Worm (Caenorhabditis elegans) whole organism, L4 larva: ENCODE measurements around the gene C26E1.2.

Source experiments
- F49E8.2 ChIP-seq: sonication (generic microtip); optimal IDR thresholded peaks from 2 replicates; lab custom pipeline; 2016; ENCODE audit warnings: missing compliant biosample characterization, mild to moderate bottlenecking, missing genetic modification characterization, borderline replicate concordance
- R02D3.7 ChIP-seq: fragments of 150-350 bp; sonication (generic microtip); optimal IDR thresholded peaks from 3 replicates; lab custom pipeline; 2014; ENCODE audit warnings: missing biosample characterization, missing genetic modification characterization
- aha-1 ChIP-seq: fragments of 150-350 bp; peaks from one replicate; lab custom pipeline; 2014; ENCODE audit warnings: missing biosample characterization, missing genetic modification characterization
- ama-1 ChIP-seq: fragments of 150-350 bp; optimal IDR thresholded peaks from 2 replicates; lab custom pipeline; 2014; ENCODE audit warnings: inconsistent platforms, mixed read lengths
- ceh-28 ChIP-seq: fragments of 150-350 bp; optimal IDR thresholded peaks from 2 replicates; lab custom pipeline; 2014; ENCODE audit warnings: missing biosample characterization, missing genetic modification reagents, missing genetic modification characterization
- ceh-62 ChIP-seq: sonication (generic microtip); optimal IDR thresholded peaks from 2 replicates; lab custom pipeline; 2017; ENCODE audit warnings: missing biosample characterization, missing genetic modification characterization
- daf-16 ChIP-seq, 3 experiments: sonication (generic microtip); optimal IDR thresholded peaks; 2 replicates each; lab custom pipeline; 2016 to 2017; ENCODE audit warnings: missing genetic modification characterization in 3 of 3, missing genetic modification reagents in 3 of 3, mild to moderate bottlenecking in 2 of 3, missing compliant biosample characterization in 2 of 3, missing biosample characterization in 1 of 3, moderate library complexity in 1 of 3
- egl-43 ChIP-seq: fragments of 200-800 bp; sonication (Bioruptor generic); IDR thresholded peaks from 2 replicates; pipeline ENCODE4 v1.3.6; 2022; ENCODE audit warnings: missing genetic modification reagents, missing genetic modification characterization, missing compliant biosample characterization
- fos-1 ChIP-seq: fragments of 150-350 bp; optimal IDR thresholded peaks from 2 replicates; lab custom pipeline; 2014; ENCODE audit warnings: missing biosample characterization, missing genetic modification characterization
- hlh-11 ChIP-seq: fragments of 200-800 bp; sonication (Bioruptor generic); optimal IDR thresholded peaks from 2 replicates; lab custom pipeline; 2018; ENCODE audit warnings: mild to moderate bottlenecking, missing genetic modification characterization, missing compliant biosample characterization
- hmg-1.1 ChIP-seq: fragments of 200-800 bp; sonication (Bioruptor generic); IDR thresholded peaks from 2 replicates; pipeline ENCODE4 v1.3.6; 2022; ENCODE audit warnings: missing genetic modification reagents, missing genetic modification characterization, missing compliant biosample characterization
- lim-7 ChIP-seq: fragments of 200-800 bp; sonication (Bioruptor generic); IDR thresholded peaks from 2 replicates; pipeline ENCODE4 v1.3.6; 2022; ENCODE audit warnings: missing genetic modification characterization, missing compliant biosample characterization
- lir-3 ChIP-seq: sonication (generic microtip); optimal IDR thresholded peaks from 2 replicates; lab custom pipeline; 2016; ENCODE audit warnings: mild to moderate bottlenecking, missing genetic modification characterization, missing compliant biosample characterization
- madf-9 ChIP-seq: fragments of 200-800 bp; sonication (Bioruptor generic); conservative IDR thresholded peaks from 2 replicates; pipeline ENCODE4 v1.3.6; 2022; ENCODE audit warnings: missing genetic modification reagents, missing genetic modification characterization, missing compliant biosample characterization
- mdt-29 ChIP-seq: fragments of 200-800 bp; sonication (Bioruptor generic); IDR thresholded peaks from 2 replicates; pipeline ENCODE4 v1.3.6; 2022; ENCODE audit warnings: missing genetic modification reagents, missing genetic modification characterization, missing compliant biosample characterization
- mep-1 ChIP-seq: fragments of 150-350 bp; sonication (generic microtip); optimal IDR thresholded peaks from 3 replicates; lab custom pipeline; 2014; ENCODE audit warnings: missing biosample characterization, missing genetic modification characterization
- mxl-3 ChIP-seq: fragments of 200-800 bp; sonication (Bioruptor generic); optimal IDR thresholded peaks from 2 replicates; lab custom pipeline; 2018; ENCODE audit warnings: mild to moderate bottlenecking, missing genetic modification characterization, missing compliant biosample characterization
- nhr-11 ChIP-seq: fragments of 150-350 bp; optimal IDR thresholded peaks from 2 replicates; lab custom pipeline; 2014; ENCODE audit warnings: missing biosample characterization, missing genetic modification characterization
- nhr-25 ChIP-seq: sonication (generic microtip); optimal IDR thresholded peaks from 2 replicates; lab custom pipeline; 2017; ENCODE audit warnings: missing genetic modification characterization, mild to moderate bottlenecking, missing compliant biosample characterization, antibody characterized with exemption, moderate library complexity, borderline replicate concordance; ENCODE audit not compliant: insufficient read depth
- nhr-28 ChIP-seq: fragments of 150-350 bp; optimal IDR thresholded peaks from 2 replicates; lab custom pipeline; 2014; ENCODE audit warnings: missing biosample characterization, missing genetic modification characterization
- nhr-77 ChIP-seq: fragments of 150-350 bp; optimal IDR thresholded peaks from 2 replicates; lab custom pipeline; 2014; ENCODE audit warnings: missing biosample characterization, missing genetic modification characterization
- pha-4 ChIP-seq, 2 experiments: fragments of 150-350 bp in 1 of 2; fragments of 200-800 bp in 1 of 2; sonication (Bioruptor generic) in 1 of 2; IDR thresholded peaks in 1 of 2; optimal IDR thresholded peaks in 1 of 2; 2 replicates each; pipeline versions ENCODE4 v1.3.6 to Lab custom; 2014 to 2022; ENCODE audit warnings: missing genetic modification characterization in 2 of 2, missing genetic modification reagents in 2 of 2, missing biosample characterization in 1 of 2, missing compliant biosample characterization in 1 of 2
- pqm-1 ChIP-seq: sonication (generic microtip); optimal IDR thresholded peaks from 2 replicates; lab custom pipeline; 2017; ENCODE audit warnings: missing biosample characterization, missing genetic modification characterization
- rbr-2 ChIP-seq: sonication (generic microtip); optimal IDR thresholded peaks from 2 replicates; lab custom pipeline; 2016; ENCODE audit warnings: missing genotype, missing genetic modification characterization, missing compliant biosample characterization
- tra-1 ChIP-seq: fragments of 200-800 bp; sonication (Bioruptor generic); IDR thresholded peaks from 2 replicates; pipeline ENCODE4 v1.3.6; 2022; ENCODE audit warnings: missing genetic modification reagents, missing genetic modification characterization, missing compliant biosample characterization
- unc-130 ChIP-seq: sonication (generic microtip); optimal IDR thresholded peaks from 2 replicates; lab custom pipeline; 2016; ENCODE audit warnings: missing genetic modification reagents, missing genetic modification characterization, missing compliant biosample characterization
- unc-62 ChIP-seq, 3 experiments: fragments of 150-350 bp in 1 of 3; sonication (generic microtip); optimal IDR thresholded peaks in 2 of 3; peaks in 1 of 3; 1 replicate in 1 of 3; 2 replicates in 2 of 3; lab custom pipeline; 2014 to 2017; ENCODE audit warnings: missing biosample characterization in 3 of 3, missing genetic modification characterization in 3 of 3, missing genetic modification reagents in 3 of 3, missing genotype in 1 of 3
- zag-1 ChIP-seq: fragments of 150-350 bp; optimal IDR thresholded peaks from 2 replicates; lab custom pipeline; 2014; ENCODE audit warnings: missing biosample characterization, missing genetic modification characterization
- zfp-2 ChIP-seq: sonication (generic microtip); optimal IDR thresholded peaks from 2 replicates; lab custom pipeline; 2016; ENCODE audit warnings: mild to moderate bottlenecking, missing genetic modification characterization, missing compliant biosample characterization

C26E1.2 gene

DNA sequence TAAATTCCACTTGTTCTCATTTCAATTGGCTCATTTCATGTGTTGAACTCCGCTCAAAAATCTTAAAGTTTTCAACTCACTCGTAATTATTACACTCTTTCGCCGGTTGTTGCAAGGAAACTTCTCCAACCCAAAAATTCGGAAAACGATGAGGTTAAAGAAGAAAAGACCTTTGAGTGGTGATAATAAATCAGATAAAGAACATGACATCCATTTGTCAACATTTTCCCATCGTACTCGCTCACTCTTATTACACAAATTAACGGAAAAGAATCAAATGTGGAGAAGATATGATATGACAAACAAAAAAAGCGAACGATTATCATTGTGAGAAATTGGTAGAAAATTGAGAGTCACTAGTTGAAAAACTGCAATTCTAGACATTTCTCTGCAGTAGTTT lies 19.7 kb upstream of the C26E1.2 start:
- TF ChIP-seq pqm-1 (no peak), nhr-28 (tag; lab: Kevin White, UChicago) (peak; percentile 33), nhr-11 (tag; lab: Kevin White, UChicago) (peak; percentile 27)

DNA sequence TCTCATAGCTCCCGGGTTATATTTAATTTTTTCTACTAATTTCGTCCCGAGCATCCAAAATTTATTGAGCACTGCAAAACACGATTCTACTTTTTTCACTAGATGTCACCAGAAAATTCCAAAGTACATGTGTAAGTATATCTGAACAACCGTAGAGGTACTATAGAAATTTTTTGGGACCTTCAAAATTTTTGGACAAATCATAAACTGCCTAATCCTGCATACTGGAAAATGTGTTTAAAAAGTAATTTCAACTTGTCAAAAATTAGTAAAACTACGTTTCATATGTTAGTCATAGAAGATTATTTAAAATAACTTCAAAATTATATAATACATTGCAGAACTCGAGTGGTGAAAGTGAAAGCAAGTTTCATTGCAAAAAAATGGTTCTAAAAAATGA lies 18.4 kb upstream of the C26E1.2 start:
- peak; percentile 91 for TF ChIP-seq aha-1 (tag; lab: Kevin White, UChicago)
- no peak for TF ChIP-seq tra-1
- TF ChIP-seq, all 104 proteins: peak for 1

DNA sequence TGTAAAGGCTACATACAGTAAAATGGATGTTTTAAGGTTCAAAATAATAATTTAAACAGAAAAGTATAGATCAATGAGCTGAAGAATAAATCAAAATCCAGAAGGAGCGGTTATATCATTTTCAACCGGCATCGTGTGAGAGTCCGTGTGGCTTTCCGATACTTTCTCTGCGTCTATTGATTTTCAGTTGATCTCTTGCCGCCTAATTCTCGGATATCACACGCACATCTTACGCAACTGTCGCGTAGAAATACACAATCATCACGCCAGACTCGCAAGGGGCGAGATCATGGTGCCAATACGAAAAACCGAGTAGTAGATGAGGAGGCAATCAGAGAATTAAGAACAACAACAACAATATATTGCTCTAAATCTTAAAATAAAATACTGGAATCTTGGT lies 16.1 kb upstream of the C26E1.2 start:
- TF ChIP-seq unc-130 (GFP tag; lab: Kevin White, UChicago) (no peak), daf-16 (GFP tag; optimal IDR thresholded peaks at IDR 0.05; lab: Kevin White, UChicago) (peak in 1 of 2 experiments; percentile 36), daf-16 (tag; optimal IDR thresholded peaks at IDR 0.05; lab: Kevin White, UChicago) (no peak), zfp-2 (tag; lab: Kevin White, UChicago) (no peak)

DNA sequence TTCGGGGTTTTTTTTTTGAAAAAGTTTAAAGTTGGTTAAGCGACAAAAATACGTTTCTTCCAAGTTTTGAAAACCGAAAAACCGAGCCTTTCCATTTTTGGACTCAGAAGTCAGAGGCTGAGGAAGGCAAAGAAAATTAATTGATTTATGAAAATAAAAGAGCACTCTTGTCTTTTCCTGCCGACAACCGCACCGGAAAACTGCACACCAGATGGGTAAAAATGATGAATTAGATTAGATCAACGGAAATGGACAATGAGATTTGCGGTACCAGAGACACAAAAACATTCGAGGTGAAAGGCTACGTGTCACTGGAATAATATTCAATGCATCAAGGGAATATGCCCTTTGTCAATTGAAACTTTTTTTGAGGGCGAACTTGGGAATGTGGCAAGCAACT lies 10.4 kb upstream of the C26E1.2 start:
- TF ChIP-seq R02D3.7 (tag; lab: Kevin White, UChicago) (no peak), hlh-11 (tag; lab: Kevin White, UChicago) (no peak), ama-1 (no peak), lim-7 (GFP tag; lab: Robert Waterston, UW) (no peak), ceh-62 (tag; lab: Kevin White, UChicago) (no peak), rbr-2 (tag; lab: Kevin White, UChicago) (no peak)
- TF ChIP-seq, all 104 proteins: peak for 0

DNA sequence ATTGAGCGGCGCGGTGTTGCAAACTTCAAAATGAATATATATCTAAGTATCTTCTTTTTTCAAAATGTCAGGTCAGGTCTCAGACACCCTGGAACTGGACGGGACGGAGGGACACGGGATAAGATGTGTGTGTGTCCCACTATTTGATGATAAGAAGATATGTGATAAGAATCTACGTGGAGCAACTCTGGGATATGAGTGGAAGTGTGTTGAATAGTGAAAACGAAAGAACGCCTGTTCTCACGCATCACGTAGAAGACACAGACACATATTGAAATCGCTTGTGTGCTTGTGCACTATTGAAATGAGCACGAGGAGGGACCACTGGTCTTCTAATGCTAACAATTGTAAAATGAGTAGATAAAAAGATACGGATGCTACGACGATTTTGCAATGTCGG lies 9.1 kb upstream of the C26E1.2 start, which contains the start of gene uig-1:
Gene uig-1 (minus strand): TSS at position 120 of the 400 bp plus-strand sequence.
- TF ChIP-seq egl-43 (GFP tag; lab: Robert Waterston, UW), result no peak
- peak in 1 of 2 experiments; percentile 63 for TF ChIP-seq unc-62 (GFP tag; optimal IDR thresholded peaks at IDR 0.05 in 1 of 2; lab: Kevin White, UChicago)
- TF ChIP-seq unc-62 (tag; optimal IDR thresholded peaks at IDR 0.05; lab: Kevin White, UChicago), result no peak
- no peak for TF ChIP-seq mep-1 (tag; lab: Kevin White, UChicago)
- no peak for TF ChIP-seq pha-4 (GFP tag; IDR thresholded peaks at IDR 0.05; lab: Robert Waterston, UW)
- TF ChIP-seq pha-4 (tag; optimal IDR thresholded peaks at IDR 0.05; lab: Kevin White, UChicago), result no peak
- TF ChIP-seq mxl-3, result no peak
- TF ChIP-seq F49E8.2 (tag; lab: Kevin White, UChicago), result no peak

DNA sequence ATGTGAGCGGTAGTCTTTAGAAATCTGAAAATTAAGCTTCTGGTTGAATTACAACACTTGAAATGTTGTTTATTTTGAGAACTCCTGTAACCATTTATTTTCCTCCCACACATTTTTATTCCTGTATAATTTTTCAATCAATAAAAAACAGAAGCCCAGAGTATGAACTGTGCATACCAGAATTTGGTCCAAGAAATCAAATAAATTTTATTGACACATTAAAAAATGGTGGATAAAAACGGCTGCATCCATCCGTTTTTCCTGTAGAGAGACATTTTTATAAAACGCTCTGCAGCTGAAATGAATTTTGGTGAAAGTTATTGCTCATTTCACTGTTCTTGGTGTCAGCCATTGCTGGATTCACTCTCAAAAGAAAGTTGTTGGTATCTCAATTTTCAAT lies 7.7 kb upstream of the C26E1.2 start, which contains the start of gene C26E1.1:
Gene C26E1.1 (plus strand): TSS at position 301 of the 400 bp plus-strand sequence.
- no peak for TF ChIP-seq mdt-29 (GFP tag; lab: Robert Waterston, UW)
- no peak for TF ChIP-seq ceh-28
- TF ChIP-seq tra-1, result no peak
- TF ChIP-seq, all 104 proteins: peak for 0

DNA sequence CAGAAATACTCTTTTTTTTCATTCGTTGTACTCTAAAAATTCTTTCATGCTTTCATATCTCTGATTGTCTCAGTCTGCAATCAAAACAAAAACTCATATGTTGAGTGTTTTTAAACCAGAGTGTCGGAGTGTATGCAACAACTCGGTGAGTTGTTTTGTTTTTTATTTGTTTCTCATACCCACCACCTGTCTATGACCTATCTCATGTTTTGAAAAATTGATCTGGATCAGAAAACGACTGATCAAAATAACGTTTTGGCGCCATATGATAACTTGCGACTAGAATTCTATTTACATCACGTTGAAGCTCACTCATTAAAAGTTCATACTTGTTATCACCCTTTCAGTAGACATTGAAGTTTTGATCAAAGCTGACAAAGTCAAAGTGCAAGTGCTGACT lies 6.2 kb upstream of the C26E1.2 start:
- TF ChIP-seq nhr-77 (tag; lab: Kevin White, UChicago) (no peak), egl-43 (GFP tag; lab: Robert Waterston, UW) (no peak), nhr-28 (tag; lab: Kevin White, UChicago) (no peak), lir-3 (tag; lab: Kevin White, UChicago) (no peak), madf-9 (GFP tag; lab: Robert Waterston, UW) (no peak), nhr-11 (tag; lab: Kevin White, UChicago) (no peak), nhr-25 (tag; lab: Kevin White, UChicago) (no peak), unc-62 (GFP tag; optimal IDR thresholded peaks at IDR 0.05 in 1 of 2; lab: Kevin White, UChicago) (peak in 1 of 2 experiments; percentile 83), unc-62 (tag; optimal IDR thresholded peaks at IDR 0.05; lab: Kevin White, UChicago) (no peak), unc-130 (GFP tag; lab: Kevin White, UChicago) (no peak), zag-1 (tag; lab: Kevin White, UChicago) (no peak), fos-1 (tag; lab: Kevin White, UChicago) (no peak), daf-16 (GFP tag; optimal IDR thresholded peaks at IDR 0.05; lab: Kevin White, UChicago) (peak in 1 of 2 experiments; percentile 93), daf-16 (tag; optimal IDR thresholded peaks at IDR 0.05; lab: Kevin White, UChicago) (no peak), hmg-1.1 (GFP tag; lab: Robert Waterston, UW) (no peak)
